Fruit fly (Drosophila melanogaster): ENCODE measurements around the gene CG12320.

- TF ChIP-seq pan (optimal IDR thresholded peaks at IDR 0.05) (no peak), CG8478 (optimal IDR thresholded peaks at IDR 0.05) (no peak)
Measured at dm6 chr3R:18249268-18249667, 3.3 kb downstream of the CG12320 start.
